Worm (Caenorhabditis elegans) whole organism, L1 larva: Measurements from ENCODE around the gene nlp-58.

ENCODE experiments used
- C04F5.9 ChIP-seq: sonication (generic microtip); optimal IDR thresholded peaks from 2 replicates; lab custom pipeline; 2016; ENCODE audit warnings: missing genetic modification characterization, missing compliant biosample characterization
- C34B4.2 ChIP-seq: sonication (generic microtip); optimal IDR thresholded peaks from 2 replicates; lab custom pipeline; 2017; ENCODE audit warnings: mild to moderate bottlenecking, missing genetic modification characterization, missing compliant biosample characterization
- F16B12.6 ChIP-seq: fragments of 150-350 bp; optimal IDR thresholded peaks from 2 replicates; lab custom pipeline; 2014; ENCODE audit warnings: missing biosample characterization, missing genetic modification characterization
- Y116A8C.19 ChIP-seq: sonication (generic microtip); optimal IDR thresholded peaks from 2 replicates; lab custom pipeline; 2016; ENCODE audit warnings: missing compliant biosample characterization, missing genetic modification characterization, borderline replicate concordance
- aha-1 ChIP-seq: fragments of 150-350 bp; optimal IDR thresholded peaks from 2 replicates; lab custom pipeline; 2014; ENCODE audit warnings: missing biosample characterization, missing genetic modification characterization
- alr-1 ChIP-seq: fragments of 200-800 bp; sonication (Bioruptor generic); optimal IDR thresholded peaks from 2 replicates; lab custom pipeline; 2018; ENCODE audit warnings: borderline replicate concordance, mild to moderate bottlenecking, missing genetic modification characterization, missing compliant biosample characterization
- ama-1 ChIP-seq: fragments of 150-350 bp; optimal IDR thresholded peaks from 2 replicates; lab custom pipeline; 2014
- ceh-63 ChIP-seq: fragments of 200-800 bp; sonication (Bioruptor generic); optimal IDR thresholded peaks from 2 replicates; lab custom pipeline; 2018; ENCODE audit warnings: mild to moderate bottlenecking, missing genetic modification characterization, missing compliant biosample characterization
- ceh-82 ChIP-seq, 3 experiments: fragments of 150-350 bp in 1 of 3; sonication (generic microtip) in 2 of 3; optimal IDR thresholded peaks; 2 replicates each; lab custom pipeline; 2014 to 2017; ENCODE audit warnings: missing biosample characterization in 3 of 3, missing genetic modification characterization in 3 of 3
- ceh-88 ChIP-seq: fragments of 200-800 bp; sonication (Bioruptor generic); IDR thresholded peaks from 2 replicates; pipeline ENCODE4 v1.3.6; 2022; ENCODE audit warnings: missing genetic modification characterization, missing compliant biosample characterization
- ces-1 ChIP-seq: fragments of 150-350 bp; optimal IDR thresholded peaks from 2 replicates; lab custom pipeline; 2014; ENCODE audit warnings: missing biosample characterization, missing genetic modification reagents, missing genetic modification characterization
- dsc-1 ChIP-seq: sonication (generic microtip); optimal IDR thresholded peaks from 2 replicates; lab custom pipeline; 2016; ENCODE audit warnings: mild to moderate bottlenecking, missing genetic modification characterization, missing compliant biosample characterization
- efl-1 ChIP-seq, 4 experiments: fragments of 150-350 bp; optimal IDR thresholded peaks in 3 of 4; peaks in 1 of 4; 1 replicate in 1 of 4; 2 replicates in 3 of 4; lab custom pipeline; 2014; ENCODE audit warnings: missing biosample characterization in 2 of 4, missing genetic modification characterization in 2 of 4, missing genetic modification reagents in 2 of 4
- egl-27 ChIP-seq, 2 experiments: fragments of 150-350 bp in 1 of 2; sonication (generic microtip); optimal IDR thresholded peaks; 3 replicates each; lab custom pipeline; 2017 to 2018; ENCODE audit warnings: missing biosample characterization in 2 of 2, missing genetic modification characterization in 2 of 2, missing genetic modification reagents in 2 of 2
- elt-3 ChIP-seq, 6 experiments: fragments of 150-350 bp in 1 of 6; sonication (generic microtip); optimal IDR thresholded peaks; 2 replicates each; lab custom pipeline; 2017 to 2018; ENCODE audit warnings: missing biosample characterization in 6 of 6, missing genetic modification characterization in 6 of 6, inconsistent platforms in 1 of 6
- ets-5 ChIP-seq: fragments of 200-800 bp; sonication (Bioruptor generic); IDR thresholded peaks from 2 replicates; pipeline ENCODE4 v1.3.6; 2022; ENCODE audit warnings: missing genetic modification characterization, missing compliant biosample characterization
- fkh-4 ChIP-seq: sonication (generic microtip); optimal IDR thresholded peaks from 2 replicates; lab custom pipeline; 2016; ENCODE audit warnings: missing compliant biosample characterization, missing genetic modification characterization, borderline replicate concordance
- fkh-8 ChIP-seq: sonication (generic microtip); optimal IDR thresholded peaks from 2 replicates; lab custom pipeline; 2016; ENCODE audit warnings: mild to moderate bottlenecking, missing genetic modification characterization, missing compliant biosample characterization
- fos-1 ChIP-seq: fragments of 150-350 bp; optimal IDR thresholded peaks from 2 replicates; lab custom pipeline; 2014; ENCODE audit warnings: missing biosample characterization, missing genetic modification characterization
- grh-1 ChIP-seq: fragments of 200-800 bp; sonication (Bioruptor generic); IDR thresholded peaks from 2 replicates; pipeline ENCODE4 v1.3.6; 2022; ENCODE audit warnings: missing genetic modification reagents, missing genetic modification characterization, missing compliant biosample characterization
- hlh-4 ChIP-seq: sonication (generic microtip); optimal IDR thresholded peaks from 2 replicates; lab custom pipeline; 2016; ENCODE audit warnings: mild to moderate bottlenecking, missing genetic modification characterization, missing compliant biosample characterization
- irx-1 ChIP-seq: sonication (generic microtip); optimal IDR thresholded peaks from 2 replicates; lab custom pipeline; 2016; ENCODE audit warnings: missing genetic modification characterization, missing compliant biosample characterization
- jun-1 ChIP-seq: fragments of 150-350 bp; optimal IDR thresholded peaks from 2 replicates; lab custom pipeline; 2014; ENCODE audit warnings: missing biosample characterization, missing genetic modification reagents, missing genetic modification characterization
- lin-14 ChIP-seq: fragments of 200-800 bp; sonication (Bioruptor generic); optimal IDR thresholded peaks from 2 replicates; lab custom pipeline; 2018; ENCODE audit warnings: mild to moderate bottlenecking, missing genetic modification characterization, moderate library complexity, missing compliant biosample characterization
- lin-35 ChIP-seq, 2 experiments: fragments of 150-350 bp; optimal IDR thresholded peaks; 2 replicates each; lab custom pipeline; 2014; ENCODE audit warnings: missing biosample characterization in 2 of 2, missing genetic modification characterization in 2 of 2, missing genetic modification reagents in 2 of 2
- lsy-2 ChIP-seq, 2 experiments: fragments of 150-350 bp; optimal IDR thresholded peaks; 2 replicates each; lab custom pipeline; 2014; ENCODE audit warnings: missing biosample characterization in 2 of 2, missing genetic modification characterization in 2 of 2
- mab-9 ChIP-seq: fragments of 200-800 bp; sonication (Bioruptor generic); IDR thresholded peaks from 2 replicates; pipeline ENCODE4 v1.3.6; 2022; ENCODE audit warnings: missing genetic modification reagents, missing genetic modification characterization, missing compliant biosample characterization
- mdl-1 ChIP-seq, 2 experiments: fragments of 150-350 bp; optimal IDR thresholded peaks; 2 replicates each; lab custom pipeline; 2014 to 2017; ENCODE audit warnings: missing biosample characterization in 2 of 2, missing genetic modification characterization in 2 of 2, inconsistent platforms in 1 of 2
- mef-2 ChIP-seq: fragments of 150-350 bp; optimal IDR thresholded peaks from 2 replicates; lab custom pipeline; 2014; ENCODE audit warnings: missing biosample characterization, missing genetic modification characterization
- mep-1 ChIP-seq: fragments of 150-350 bp; optimal IDR thresholded peaks from 2 replicates; lab custom pipeline; 2014; ENCODE audit warnings: missing biosample characterization, missing genetic modification characterization
- nhr-12 ChIP-seq: sonication (generic microtip); optimal IDR thresholded peaks from 2 replicates; lab custom pipeline; 2017; ENCODE audit warnings: missing biosample characterization, missing genetic modification characterization
- nhr-20 ChIP-seq: sonication (generic microtip); optimal IDR thresholded peaks from 2 replicates; lab custom pipeline; 2016; ENCODE audit warnings: mild to moderate bottlenecking, missing genetic modification characterization, missing compliant biosample characterization
- nhr-28 ChIP-seq: fragments of 150-350 bp; optimal IDR thresholded peaks from 2 replicates; lab custom pipeline; 2014; ENCODE audit warnings: missing biosample characterization, missing genetic modification characterization
- nhr-47 ChIP-seq: sonication (generic microtip); optimal IDR thresholded peaks from 2 replicates; lab custom pipeline; 2016; ENCODE audit warnings: mild to moderate bottlenecking, missing genetic modification characterization, moderate library complexity, missing compliant biosample characterization
- nhr-71 ChIP-seq: sonication (generic microtip); optimal IDR thresholded peaks from 2 replicates; lab custom pipeline; 2016; ENCODE audit warnings: mild to moderate bottlenecking, missing genetic modification characterization, moderate library complexity, missing compliant biosample characterization
- nhr-76 ChIP-seq: sonication (generic microtip); optimal IDR thresholded peaks from 2 replicates; lab custom pipeline; 2017; ENCODE audit warnings: missing biosample characterization, missing genetic modification characterization
- nhr-77 ChIP-seq: fragments of 150-350 bp; optimal IDR thresholded peaks from 2 replicates; lab custom pipeline; 2014; ENCODE audit warnings: missing biosample characterization, missing genetic modification characterization
- nhr-84 ChIP-seq: sonication (generic microtip); optimal IDR thresholded peaks from 2 replicates; lab custom pipeline; 2017; ENCODE audit warnings: missing biosample characterization, missing genetic modification characterization
- pqm-1 ChIP-seq: sonication (generic microtip); optimal IDR thresholded peaks from 3 replicates; lab custom pipeline; 2017; ENCODE audit warnings: missing biosample characterization, missing genetic modification characterization
- rnt-1 ChIP-seq: sonication (generic microtip); optimal IDR thresholded peaks from 2 replicates; lab custom pipeline; 2016; ENCODE audit warnings: mild to moderate bottlenecking, missing genetic modification characterization, moderate library complexity, missing compliant biosample characterization
- skn-1 ChIP-seq: fragments of 150-350 bp; optimal IDR thresholded peaks from 2 replicates; lab custom pipeline; 2014; ENCODE audit warnings: missing biosample characterization, missing genetic modification characterization
- snpc-4 ChIP-seq: fragments of 150-350 bp; optimal IDR thresholded peaks from 2 replicates; lab custom pipeline; 2014; ENCODE audit warnings: missing biosample characterization, missing genetic modification characterization
- snu-23 ChIP-seq: sonication (generic microtip); optimal IDR thresholded peaks from 2 replicates; lab custom pipeline; 2016; ENCODE audit warnings: missing genetic modification characterization, missing compliant biosample characterization
- sox-4 ChIP-seq: sonication (generic microtip); optimal IDR thresholded peaks from 2 replicates; lab custom pipeline; 2016; ENCODE audit warnings: missing genetic modification characterization, missing compliant biosample characterization
- sptf-1 ChIP-seq: fragments of 150-350 bp; optimal IDR thresholded peaks from 2 replicates; lab custom pipeline; 2014; ENCODE audit warnings: missing biosample characterization, missing genetic modification characterization
- swsn-7 ChIP-seq: sonication (generic microtip); optimal IDR thresholded peaks from 2 replicates; lab custom pipeline; 2016; ENCODE audit warnings: missing genetic modification characterization, missing compliant biosample characterization
- tbx-2 ChIP-seq: sonication (generic microtip); optimal IDR thresholded peaks from 2 replicates; lab custom pipeline; 2016; ENCODE audit warnings: missing genetic modification characterization, missing compliant biosample characterization
- tlp-1 ChIP-seq: fragments of 150-350 bp; optimal IDR thresholded peaks from 2 replicates; lab custom pipeline; 2014; ENCODE audit warnings: missing biosample characterization, missing genetic modification characterization
- unc-130 ChIP-seq: fragments of 150-350 bp; optimal IDR thresholded peaks from 2 replicates; lab custom pipeline; 2017; ENCODE audit warnings: missing biosample characterization, missing genetic modification characterization, inconsistent platforms
- unc-30 ChIP-seq: sonication (generic microtip); optimal IDR thresholded peaks from 2 replicates; lab custom pipeline; 2017; ENCODE audit warnings: missing biosample characterization, missing genetic modification characterization
- unc-86 ChIP-seq: sonication (generic microtip); optimal IDR thresholded peaks from 2 replicates; lab custom pipeline; 2016; ENCODE audit warnings: missing genetic modification characterization, missing compliant biosample characterization
- unc-98 ChIP-seq: fragments of 200-800 bp; sonication (Bioruptor generic); IDR thresholded peaks from 2 replicates; pipeline ENCODE4 v1.3.6; 2022; ENCODE audit warnings: missing genetic modification characterization, missing compliant biosample characterization
- vab-15 ChIP-seq: sonication (generic microtip); optimal IDR thresholded peaks from 2 replicates; lab custom pipeline; 2017; ENCODE audit warnings: missing genotype, mild to moderate bottlenecking, missing genetic modification characterization, missing compliant biosample characterization
- xbp-1 ChIP-seq: sonication (generic microtip); optimal IDR thresholded peaks from 2 replicates; lab custom pipeline; 2016; ENCODE audit warnings: missing genetic modification characterization, missing compliant biosample characterization
- zag-1 ChIP-seq: fragments of 150-350 bp; optimal IDR thresholded peaks from 2 replicates; lab custom pipeline; 2014; ENCODE audit warnings: missing biosample characterization, missing genetic modification characterization

nlp-58 gene

ce11 chrV:9978425-9978824 is 29.7 kb upstream of the nlp-58 start (continued):
- TF ChIP-seq jun-1 (no peak), tlp-1 (no peak), sptf-1 (tag; lab: Kevin White, UChicago) (no peak), hlh-4 (tag; lab: Kevin White, UChicago) (no peak), C34B4.2 (tag; lab: Kevin White, UChicago) (no peak), xbp-1 (tag; lab: Kevin White, UChicago) (no peak), snu-23 (GFP tag; lab: Kevin White, UChicago) (peak; percentile 11), mdl-1 (tag; optimal IDR thresholded peaks at IDR 0.05; lab: Kevin White, UChicago) (no peak), nhr-12 (tag; lab: Kevin White, UChicago) (no peak), irx-1 (tag; lab: Kevin White, UChicago) (no peak), fkh-8 (tag; lab: Kevin White, UChicago) (peak; percentile 50), fos-1 (tag; lab: Kevin White, UChicago) (no peak), tbx-2 (tag; lab: Kevin White, UChicago) (no peak), mab-9 (GFP tag; lab: Robert Waterston, UW) (no peak), pqm-1 (no peak), nhr-47 (tag; lab: Kevin White, UChicago) (peak; percentile 12), dsc-1 (tag; lab: Kevin White, UChicago) (no peak), mef-2 (tag; lab: Kevin White, UChicago) (no peak), lsy-2 (tag; optimal IDR thresholded peaks at IDR 0.05; lab: Kevin White, UChicago) (peak in 1 of 2 experiments; percentile 9), ceh-63 (no peak), Y116A8C.19 (tag; lab: Kevin White, UChicago) (no peak), unc-30 (tag; lab: Kevin White, UChicago) (no peak), nhr-76 (no peak), unc-86 (peak; percentile 33), efl-1 (optimal IDR thresholded peaks at IDR 0.05; lab: Kevin White, UChicago) (no peak), efl-1 (GFP tag; optimal IDR thresholded peaks at IDR 0.05 in 1 of 2; lab: Kevin White, UChicago) (no peak), nhr-71 (peak; percentile 19), ets-5 (GFP tag; lab: Robert Waterston, UW) (no peak), lin-35 (GFP tag; optimal IDR thresholded peaks at IDR 0.05; lab: Kevin White, UChicago) (no peak), grh-1 (GFP tag; lab: Robert Waterston, UW) (no peak), mep-1 (peak; percentile 26), skn-1 (tag; lab: Kevin White, UChicago) (no peak), ces-1 (no peak), ceh-88 (GFP tag; lab: Robert Waterston, UW) (no peak), zag-1 (tag; lab: Kevin White, UChicago) (no peak), nhr-28 (tag; lab: Kevin White, UChicago) (no peak), rnt-1 (tag; lab: Kevin White, UChicago) (no peak), C04F5.9 (no peak), aha-1 (tag; lab: Kevin White, UChicago) (no peak), lin-14 (peak; percentile 83), vab-15 (tag; lab: Kevin White, UChicago) (no peak), unc-130 (tag; lab: Kevin White, UChicago) (no peak), fkh-4 (no peak), unc-98 (no peak), ama-1 (lab: Kevin White, UChicago) (no peak), F16B12.6 (tag; lab: Kevin White, UChicago) (no peak), sox-4 (tag; lab: Kevin White, UChicago) (no peak), snpc-4 (tag; lab: Kevin White, UChicago) (no peak), alr-1 (no peak), nhr-77 (no peak), egl-27 (tag; optimal IDR thresholded peaks at IDR 0.05; lab: Kevin White, UChicago) (no peak), ceh-82 (tag; optimal IDR thresholded peaks at IDR 0.05; lab: Kevin White, UChicago) (peak in 1 of 3 experiments; percentile 51), elt-3 (tag; optimal IDR thresholded peaks at IDR 0.05; lab: Kevin White, UChicago) (no peak), swsn-7 (tag; lab: Kevin White, UChicago) (peak; percentile 19), nhr-20 (no peak), nhr-84 (tag; lab: Kevin White, UChicago) (no peak)
